Fruit fly (Drosophila melanogaster) whole organism, prepupa: ENCODE data around the gene Mul1.

Experiments used
- CG11902 ChIP-seq: fragments of 200-800 bp; sonication (Bioruptor generic); optimal IDR thresholded peaks from 3 replicates; lab custom pipeline; 2016; ENCODE audit warnings: missing biosample characterization, missing genetic modification characterization
- CG15336 ChIP-seq: fragments of 200-800 bp; sonication (Bioruptor generic); IDR thresholded peaks from 2 replicates; pipeline ENCODE4 v1.3.6; 2022; ENCODE audit warnings: missing biosample characterization, missing genetic modification characterization
- CG32006 ChIP-seq: fragments of 200-800 bp; sonication (Bioruptor generic); optimal IDR thresholded peaks from 3 replicates; lab custom pipeline; 2017; ENCODE audit warnings: missing biosample characterization, mild to moderate bottlenecking, missing genetic modification characterization
- CG9139 ChIP-seq: fragments of 200-800 bp; sonication (Bioruptor generic); optimal IDR thresholded peaks from 3 replicates; lab custom pipeline; 2017; ENCODE audit warnings: missing biosample characterization, mild to moderate bottlenecking, missing genetic modification characterization
- Eip78C ChIP-seq: fragments of 200-800 bp; sonication (Bioruptor generic); peaks from one replicate; lab custom pipeline; 2016; ENCODE audit warnings: missing biosample characterization, missing genetic modification characterization
- Ets96B ChIP-seq: fragments of 200-800 bp; optimal IDR thresholded peaks from 2 replicates; lab custom pipeline; 2019; ENCODE audit warnings: missing biosample characterization, mild to moderate bottlenecking, missing genetic modification characterization, moderate library complexity
- Sox102F ChIP-seq: fragments of 200-800 bp; sonication (Bioruptor generic); optimal IDR thresholded peaks from 2 replicates; lab custom pipeline; 2016; ENCODE audit warnings: missing biosample characterization, mild to moderate bottlenecking, missing genetic modification characterization
- Sox15 ChIP-seq: fragments of 200-800 bp; sonication (Bioruptor generic); optimal IDR thresholded peaks from 3 replicates; lab custom pipeline; 2016; ENCODE audit warnings: missing biosample characterization, missing genetic modification characterization
- acj6 ChIP-seq: fragments of 200-800 bp; sonication (Bioruptor generic); optimal IDR thresholded peaks from 3 replicates; lab custom pipeline; 2016; ENCODE audit warnings: missing biosample characterization, missing genetic modification characterization
- net ChIP-seq: fragments of 200-800 bp; sonication (Bioruptor generic); optimal IDR thresholded peaks from 3 replicates; lab custom pipeline; 2016; ENCODE audit warnings: missing biosample characterization, missing genetic modification characterization

- TF ChIP-seq net (GFP tag; lab: Kevin White, UChicago) (no peak), Eip78C (GFP tag; lab: Kevin White, UChicago) (no peak), CG32006 (GFP tag; lab: Kevin White, UChicago) (no peak), Sox102F (GFP tag; lab: Kevin White, UChicago) (no peak), Ets96B (tag; lab: Kevin White, UChicago) (no peak), CG9139 (no peak), Sox15 (no peak), CG11902 (GFP tag; lab: Kevin White, UChicago) (no peak), CG15336 (GFP tag; lab: Robert Waterston, UW) (no peak), acj6 (GFP tag; lab: Kevin White, UChicago) (no peak)
Observed at dm6 chr3L:4001500-4001899, 19.8 kb upstream of the Mul1 start.
